Worm (Caenorhabditis elegans): ENCODE data around the gene srh-35.

DNA sequence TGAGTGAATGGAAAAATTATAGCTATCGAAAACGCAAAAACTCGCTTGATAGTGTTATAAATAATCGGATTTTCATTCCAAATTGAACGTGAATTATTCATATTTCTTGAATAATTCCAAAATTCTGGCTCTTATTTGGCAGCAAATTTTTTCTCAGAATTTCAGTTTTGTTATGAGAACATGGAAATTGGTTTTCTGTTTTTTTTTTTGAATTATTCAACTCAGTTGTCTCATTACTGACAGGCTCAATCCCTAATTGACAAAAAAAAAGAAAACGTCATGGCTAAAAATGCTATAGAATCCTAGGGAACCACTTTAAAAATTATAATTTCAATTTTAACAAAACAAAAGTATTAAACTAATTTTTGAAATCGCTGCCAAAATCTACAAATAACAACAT is at the start of gene srh-35:
- TF ChIP-seq elt-1 (tag; optimal IDR thresholded peaks at IDR 0.05; ENCODE audit: borderline replicate concordance, insufficient read depth) (no peak), ceh-39 (tag; optimal IDR thresholded peaks at IDR 0.05) (no peak), cnd-1 (tag; optimal IDR thresholded peaks at IDR 0.05) (no peak), lsy-2 (tag; optimal IDR thresholded peaks at IDR 0.05) (no peak), ztf-11 (tag; optimal IDR thresholded peaks at IDR 0.05) (no peak), mep-1 (tag; optimal IDR thresholded peaks at IDR 0.05) (no peak), M03D4.4 (tag; optimal IDR thresholded peaks at IDR 0.05) (no peak)

All from whole organism, mixed stage, embryonic.